Fruit fly (Drosophila melanogaster): Measurements from ENCODE around the gene CG42714.

The CG42714 gene

DNA sequence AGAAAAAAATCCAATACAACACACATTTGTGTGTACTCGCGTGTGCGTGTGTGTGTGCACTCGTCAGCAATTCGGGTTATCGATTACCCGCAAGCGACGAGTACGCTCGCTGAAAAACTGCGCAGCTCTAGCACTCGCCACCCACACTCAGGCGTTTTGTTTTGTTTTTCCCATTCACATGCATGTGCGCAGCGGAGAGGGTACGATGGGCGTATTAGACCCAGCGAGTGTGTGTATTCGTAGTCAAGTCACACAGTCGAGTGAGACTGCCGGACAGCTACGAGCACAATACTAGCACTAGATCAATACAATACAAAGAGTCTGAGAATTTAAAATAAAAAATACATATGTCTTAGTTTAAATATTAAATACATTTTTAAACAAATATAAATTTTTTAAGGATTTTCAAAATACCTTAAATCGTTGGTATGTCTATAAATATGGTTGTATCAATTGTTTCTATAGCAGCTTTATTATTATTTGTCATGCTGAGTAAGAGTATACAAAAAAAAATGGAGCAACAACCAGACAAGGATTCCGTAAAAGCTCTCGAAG is 48.9 kb downstream of the CG42714 start, which contains the start of the genes D19B and CG43293 (continued):
- TF ChIP-seq Xrp1 (GFP tag; IDR thresholded peaks at IDR 0.05) (peak; percentile 95), CG9817 (tag; optimal IDR thresholded peaks at IDR 0.05) (peak; percentile 80), CG4282 (GFP tag; optimal IDR thresholded peaks at IDR 0.05) (peak; percentile 70), Vsx1 (GFP tag; optimal IDR thresholded peaks at IDR 0.05) (no peak), CG12299 (tag; optimal IDR thresholded peaks at IDR 0.05) (peak; percentile 69), ranshi (GFP tag; IDR thresholded peaks at IDR 0.05) (peak; percentile 90), CG31224 (GFP tag; IDR thresholded peaks at IDR 0.05) (peak; percentile 76), CG13123 (GFP tag; optimal IDR thresholded peaks at IDR 0.05) (peak; percentile 72), cato (GFP tag; optimal IDR thresholded peaks at IDR 0.05; ENCODE audit: borderline replicate concordance) (peak; percentile 80), CG11695 (GFP tag; IDR thresholded peaks at IDR 0.05) (peak; percentile 90), CG10267 (tag; optimal IDR thresholded peaks at IDR 0.05) (peak; percentile 82), NC2α (GFP tag; optimal IDR thresholded peaks at IDR 0.05) (peak; percentile 45), CG15073 (GFP tag; optimal IDR thresholded peaks at IDR 0.05) (peak; percentile 54), CG17361 (GFP tag; IDR thresholded peaks at IDR 0.05) (peak; percentile 91), bigmax (GFP tag; optimal IDR thresholded peaks at IDR 0.05) (peak; percentile 11), CG8089 (GFP tag; optimal IDR thresholded peaks at IDR 0.05) (peak; percentile 66), CG33557 (GFP tag; optimal IDR thresholded peaks at IDR 0.05) (peak; percentile 38), Sry-δ (GFP tag; optimal IDR thresholded peaks at IDR 0.05) (peak; percentile 90), Oli (tag; optimal IDR thresholded peaks at IDR 0.05) (peak; percentile 83), CG14965 (GFP tag; optimal IDR thresholded peaks at IDR 0.05; ENCODE audit: borderline replicate concordance) (no peak), bbx (GFP tag; IDR thresholded peaks at IDR 0.05; ENCODE audit: partially characterized antibody) (peak; percentile 77), HmgZ (tag; optimal IDR thresholded peaks at IDR 0.05) (peak; percentile 92), CG12071 (GFP tag; optimal IDR thresholded peaks at IDR 0.05) (peak; percentile 88), tx (GFP tag; optimal IDR thresholded peaks at IDR 0.05) (peak; percentile 77), Taf1 (GFP tag; IDR thresholded peaks at IDR 0.05) (peak; percentile 82), Hmx (GFP tag; optimal IDR thresholded peaks at IDR 0.05) (peak; percentile 48), ssp (GFP tag; IDR thresholded peaks at IDR 0.05) (peak; percentile 60), kah (GFP tag; optimal IDR thresholded peaks at IDR 0.05) (peak; percentile 63), pum (GFP tag; optimal IDR thresholded peaks at IDR 0.05) (peak; percentile 80), unpg (GFP tag; optimal IDR thresholded peaks at IDR 0.05) (peak; percentile 88), CG18011 (GFP tag; optimal IDR thresholded peaks at IDR 0.05) (peak; percentile 82), CG9437 (GFP tag; optimal IDR thresholded peaks at IDR 0.05) (peak; percentile 63), CG4707 (GFP tag; optimal IDR thresholded peaks at IDR 0.05) (peak; percentile 91), cwo (GFP tag; optimal IDR thresholded peaks at IDR 0.05) (peak; percentile 81), chinmo (GFP tag; IDR thresholded peaks at IDR 0.05; ENCODE audit: partially characterized antibody) (peak; percentile 98), CG4854 (GFP tag; optimal IDR thresholded peaks at IDR 0.05) (peak; percentile 73), Fer1 (GFP tag; optimal IDR thresholded peaks at IDR 0.05) (peak; percentile 87), CG6854 (GFP tag; optimal IDR thresholded peaks at IDR 0.05) (peak; percentile 64), CG13296 (GFP tag; optimal IDR thresholded peaks at IDR 0.05) (peak; percentile 88), bcd (GFP tag; optimal IDR thresholded peaks at IDR 0.05) (peak; percentile 89), schlank (tag; optimal IDR thresholded peaks at IDR 0.05) (peak; percentile 80), CG6791 (GFP tag; IDR thresholded peaks at IDR 0.05; ENCODE audit: partially characterized antibody) (peak; percentile 59; the same call in 2 of the 3 replicates), tio (GFP tag; optimal IDR thresholded peaks at IDR 0.05) (no peak), CoRest (tag; optimal IDR thresholded peaks at IDR 0.05) (peak; percentile 83), CG14710 (tag; optimal IDR thresholded peaks at IDR 0.05) (peak; percentile 74), CG3065 (GFP tag; optimal IDR thresholded peaks at IDR 0.05) (peak; percentile 90), CG15601 (tag; optimal IDR thresholded peaks at IDR 0.05) (peak; percentile 73), lov (optimal IDR thresholded peaks at IDR 0.05) (no peak), lov (GFP tag; IDR thresholded peaks at IDR 0.05) (peak; percentile 71; the same call in 2 of the 3 replicates)
